Fruit fly (Drosophila melanogaster): Measurements from ENCODE around the gene CG17929.

- no peak for TF ChIP-seq insv (optimal IDR thresholded peaks at IDR 0.05)
- TF ChIP-seq Sin3A (optimal IDR thresholded peaks at IDR 0.05): no peak
- TF ChIP-seq h (optimal IDR thresholded peaks at IDR 0.05): no peak
Observed at dm6 chr3R:16285612-16286188, 39.6 kb upstream of the CG17929 start.

Data from Kc167 (cell line).